Fruit fly (Drosophila melanogaster) whole organism, embryonic: Measurements from ENCODE around the gene RpS14a.

Experiments
- CG12155 ChIP-seq: fragments of 200-800 bp; sonication (Bioruptor generic); optimal IDR thresholded peaks from 3 replicates; lab custom pipeline; 2016; ENCODE audit warnings: missing biosample characterization, missing genetic modification characterization
- CG17359 ChIP-seq: fragments of 200-800 bp; sonication (Bioruptor generic); optimal IDR thresholded peaks from 3 replicates; lab custom pipeline; 2018; ENCODE audit warnings: missing biosample characterization, mild to moderate bottlenecking, missing genetic modification characterization, moderate library complexity
- CG2202 ChIP-seq: fragments of 200-800 bp; sonication (Bioruptor generic); optimal IDR thresholded peaks from 2 replicates; lab custom pipeline; 2018; ENCODE audit warnings: missing biosample characterization, mild to moderate bottlenecking, missing genetic modification characterization
- CG2678 ChIP-seq: fragments of 200-800 bp; sonication (Bioruptor generic); optimal IDR thresholded peaks from 3 replicates; lab custom pipeline; 2019; ENCODE audit warnings: missing biosample characterization, mild to moderate bottlenecking, missing genetic modification characterization, moderate library complexity
- CG30431 ChIP-seq: fragments of 200-800 bp; sonication (Bioruptor generic); optimal IDR thresholded peaks from 2 replicates; lab custom pipeline; 2017; ENCODE audit warnings: missing biosample characterization, missing genetic modification characterization
- CG3838 ChIP-seq: fragments of 200-800 bp; sonication (Bioruptor generic); optimal IDR thresholded peaks from 3 replicates; lab custom pipeline; 2016; ENCODE audit warnings: missing biosample characterization, missing genetic modification characterization
- CG42726 ChIP-seq: fragments of 200-800 bp; sonication (Bioruptor generic); IDR thresholded peaks from 2 replicates; pipeline ENCODE4 v1.3.6; 2022; ENCODE audit warnings: missing biosample characterization, missing genetic modification characterization; ENCODE audit not compliant: partially characterized antibody
- CG4854 ChIP-seq: fragments of 200-800 bp; sonication (Bioruptor generic); optimal IDR thresholded peaks from 2 replicates; lab custom pipeline; 2016; ENCODE audit warnings: missing biosample characterization, missing genetic modification characterization, inconsistent platforms
- CG6683 ChIP-seq: fragments of 200-800 bp; sonication (Bioruptor generic); optimal IDR thresholded peaks from 2 replicates; lab custom pipeline; 2017; ENCODE audit warnings: missing biosample characterization, mild to moderate bottlenecking, missing genetic modification characterization, missing genetic modification reagents
- CG7963 ChIP-seq: fragments of 200-800 bp; sonication (Bioruptor generic); IDR thresholded peaks from 3 replicates; pipeline ENCODE4 v1.3.6; 2022; ENCODE audit warnings: missing biosample characterization, missing genetic modification characterization; ENCODE audit not compliant: partially characterized antibody
- CG9215 ChIP-seq: fragments of 200-800 bp; sonication (Bioruptor generic); IDR thresholded peaks from 2 replicates; pipeline ENCODE4 v1.3.6; 2022; ENCODE audit warnings: missing biosample characterization, missing genetic modification characterization
- CG9817 ChIP-seq: fragments of 200-800 bp; sonication (Bioruptor generic); optimal IDR thresholded peaks from 2 replicates; lab custom pipeline; 2018; ENCODE audit warnings: missing biosample characterization, mild to moderate bottlenecking, missing genetic modification characterization, moderate library complexity
- Doc3 ChIP-seq: fragments of 200-800 bp; sonication (Bioruptor generic); IDR thresholded peaks from 3 replicates; pipeline ENCODE4 v1.3.6; 2022; ENCODE audit warnings: missing biosample characterization, missing genetic modification characterization; ENCODE audit not compliant: partially characterized antibody
- E2f2 ChIP-seq: fragments of 200-800 bp; sonication (Bioruptor generic); IDR thresholded peaks from 2 replicates; pipeline ENCODE4 v1.3.6; 2022; ENCODE audit warnings: missing biosample characterization, missing genetic modification characterization
- ERR ChIP-seq: fragments of 200-800 bp; sonication (Bioruptor generic); optimal IDR thresholded peaks from 2 replicates; lab custom pipeline; 2016; ENCODE audit warnings: missing biosample characterization, missing genetic modification characterization
- Fer1 ChIP-seq: fragments of 200-800 bp; sonication (Bioruptor generic); optimal IDR thresholded peaks from 2 replicates; lab custom pipeline; 2017; ENCODE audit warnings: missing biosample characterization, mild to moderate bottlenecking, missing genetic modification characterization
- Gsc ChIP-seq: fragments of 200-800 bp; sonication (Bioruptor generic); IDR thresholded peaks from 2 replicates; pipeline ENCODE4 v1.3.6; 2022; ENCODE audit warnings: missing biosample characterization, missing genetic modification characterization
- HLH4C ChIP-seq: fragments of 200-800 bp; sonication (Bioruptor generic); IDR thresholded peaks from 3 replicates; pipeline ENCODE4 v1.3.6; 2022; ENCODE audit warnings: missing biosample characterization, missing genetic modification characterization; ENCODE audit not compliant: partially characterized antibody
- HmgZ ChIP-seq: fragments of 200-800 bp; sonication (Bioruptor generic); optimal IDR thresholded peaks from 2 replicates; lab custom pipeline; 2018; ENCODE audit warnings: missing biosample characterization, mild to moderate bottlenecking, missing genetic modification characterization
- Hr39 ChIP-seq: fragments of >200 bp; optimal IDR thresholded peaks from 2 replicates; lab custom pipeline; 2017
- Lim3 ChIP-seq: fragments of 200-800 bp; sonication (Bioruptor generic); IDR thresholded peaks from 2 replicates; pipeline ENCODE4 v1.3.6; 2022; ENCODE audit warnings: missing biosample characterization, missing genetic modification characterization
- Optix ChIP-seq: fragments of 200-800 bp; sonication (Bioruptor generic); IDR thresholded peaks from 3 replicates; pipeline ENCODE4 v1.3.6; 2022; ENCODE audit warnings: missing biosample characterization, missing genetic modification characterization
- PHDP ChIP-seq: fragments of 200-800 bp; sonication (Bioruptor generic); optimal IDR thresholded peaks from 3 replicates; lab custom pipeline; 2018; ENCODE audit warnings: missing biosample characterization, mild to moderate bottlenecking, missing genetic modification characterization, moderate library complexity
- Sox102F ChIP-seq: fragments of 200-800 bp; sonication (Bioruptor generic); optimal IDR thresholded peaks from 2 replicates; lab custom pipeline; 2018; ENCODE audit warnings: missing biosample characterization, mild to moderate bottlenecking, missing genetic modification characterization, moderate library complexity
- Spps ChIP-seq: fragments of 200-800 bp; sonication (Bioruptor generic); optimal IDR thresholded peaks from 2 replicates; lab custom pipeline; 2018; ENCODE audit warnings: missing biosample characterization, mild to moderate bottlenecking, missing genetic modification characterization
- Trl ChIP-seq, 3 experiments: fragments of >200 bp in 2 of 3; fragments of 200-800 bp in 1 of 3; sonication (Bioruptor generic) in 1 of 3; optimal IDR thresholded peaks; 2 replicates in 1 of 3; 3 replicates in 2 of 3; lab custom pipeline; 2016 to 2017; ENCODE audit warnings: missing biosample characterization in 1 of 3, missing genetic modification characterization in 1 of 3
- abd-A ChIP-seq: fragments of 200-800 bp; sonication (Bioruptor generic); optimal IDR thresholded peaks from 3 replicates; lab custom pipeline; 2019; ENCODE audit warnings: missing biosample characterization, mild to moderate bottlenecking, missing genetic modification characterization, moderate library complexity
- amos ChIP-seq: fragments of 200-800 bp; sonication (Bioruptor generic); IDR thresholded peaks from 2 replicates; pipeline ENCODE4 v1.3.6; 2022; ENCODE audit warnings: missing biosample characterization, missing genetic modification characterization; ENCODE audit not compliant: partially characterized antibody
- az2 ChIP-seq: fragments of 200-800 bp; sonication (Bioruptor generic); optimal IDR thresholded peaks from 3 replicates; lab custom pipeline; 2016; ENCODE audit warnings: missing biosample characterization, missing genetic modification characterization
- dmrt11E ChIP-seq: fragments of 200-800 bp; sonication (Bioruptor generic); optimal IDR thresholded peaks from 3 replicates; lab custom pipeline; 2018; ENCODE audit warnings: missing biosample characterization, mild to moderate bottlenecking, missing genetic modification characterization, moderate library complexity
- dmrt99B ChIP-seq: fragments of 200-800 bp; sonication (Bioruptor generic); optimal IDR thresholded peaks from 2 replicates; lab custom pipeline; 2018; ENCODE audit warnings: missing biosample characterization, mild to moderate bottlenecking, missing genetic modification characterization, moderate library complexity
- en ChIP-seq: fragments of 200-800 bp; sonication (Bioruptor generic); optimal IDR thresholded peaks from 2 replicates; lab custom pipeline; 2016; ENCODE audit warnings: missing biosample characterization, missing genetic modification characterization
- hth ChIP-seq: fragments of >200 bp; optimal IDR thresholded peaks from 2 replicates; lab custom pipeline; 2017; ENCODE audit warnings: inconsistent platforms
- lilli ChIP-seq: fragments of 200-800 bp; sonication (Bioruptor generic); optimal IDR thresholded peaks from 3 replicates; lab custom pipeline; 2016; ENCODE audit warnings: missing biosample characterization, missing genetic modification characterization
- lmd ChIP-seq: fragments of 200-800 bp; sonication (Bioruptor generic); IDR thresholded peaks from 2 replicates; pipeline ENCODE4 v1.3.6; 2022; ENCODE audit warnings: missing biosample characterization, missing genetic modification characterization
- maf-S ChIP-seq: fragments of 200-800 bp; sonication (Bioruptor generic); optimal IDR thresholded peaks from 2 replicates; lab custom pipeline; 2016; ENCODE audit warnings: missing biosample characterization, missing genetic modification characterization
- nerfin-1 ChIP-seq: fragments of 200-800 bp; sonication (Bioruptor generic); optimal IDR thresholded peaks from 3 replicates; lab custom pipeline; 2019; ENCODE audit warnings: missing biosample characterization, mild to moderate bottlenecking, missing genetic modification characterization, moderate library complexity
- org-1 ChIP-seq: fragments of 200-800 bp; sonication (Bioruptor generic); optimal IDR thresholded peaks from 2 replicates; lab custom pipeline; 2017; ENCODE audit warnings: missing biosample characterization, missing genetic modification characterization
- pb ChIP-seq: fragments of 200-800 bp; sonication (Bioruptor generic); optimal IDR thresholded peaks from 3 replicates; lab custom pipeline; 2016; ENCODE audit warnings: missing biosample characterization, missing genetic modification characterization
- pfk ChIP-seq: fragments of 200-800 bp; sonication (Bioruptor generic); optimal IDR thresholded peaks from 2 replicates; lab custom pipeline; 2018; ENCODE audit warnings: missing biosample characterization, mild to moderate bottlenecking, missing genetic modification characterization, moderate library complexity
- sens ChIP-seq: fragments of 200-800 bp; sonication (Bioruptor generic); peaks from one replicate; lab custom pipeline; 2016; ENCODE audit warnings: missing biosample characterization, missing genetic modification characterization
- so ChIP-seq: fragments of 200-800 bp; sonication (Bioruptor generic); IDR thresholded peaks from 3 replicates; pipeline ENCODE4 v1.3.6; 2022; ENCODE audit warnings: missing biosample characterization, missing genetic modification characterization
- sob ChIP-seq: fragments of 200-800 bp; sonication (Bioruptor generic); IDR thresholded peaks from 2 replicates; pipeline ENCODE4 v1.3.6; 2022; ENCODE audit warnings: missing biosample characterization, missing genetic modification characterization
- stc ChIP-seq: fragments of 200-800 bp; sonication (Bioruptor generic); IDR thresholded peaks from 2 replicates; pipeline ENCODE4 v1.3.6; 2022; ENCODE audit warnings: missing biosample characterization, missing genetic modification characterization
- tap ChIP-seq: fragments of 200-800 bp; optimal IDR thresholded peaks from 3 replicates; lab custom pipeline; 2019; ENCODE audit warnings: missing biosample characterization, mild to moderate bottlenecking, missing genetic modification characterization, moderate library complexity
- trem ChIP-seq: fragments of 200-800 bp; optimal IDR thresholded peaks from 3 replicates; lab custom pipeline; 2019; ENCODE audit warnings: missing biosample characterization, mild to moderate bottlenecking, missing genetic modification characterization, moderate library complexity
- unc-4 ChIP-seq: fragments of 200-800 bp; sonication (Bioruptor generic); IDR thresholded peaks from 2 replicates; pipeline ENCODE4 v1.3.6; 2022; ENCODE audit warnings: missing biosample characterization, missing genetic modification characterization; ENCODE audit not compliant: partially characterized antibody
- vnd ChIP-seq: fragments of 200-800 bp; sonication (Bioruptor generic); IDR thresholded peaks from 3 replicates; pipeline ENCODE4 v1.3.6; 2022; ENCODE audit warnings: missing biosample characterization, missing genetic modification characterization; ENCODE audit not compliant: partially characterized antibody
- wek ChIP-seq: fragments of 200-800 bp; sonication (Bioruptor generic); optimal IDR thresholded peaks from 3 replicates; lab custom pipeline; 2018; ENCODE audit warnings: missing biosample characterization, mild to moderate bottlenecking, missing genetic modification characterization, moderate library complexity
- zfh1 ChIP-seq: fragments of 200-800 bp; sonication (Bioruptor generic); IDR thresholded peaks from 3 replicates; pipeline ENCODE4 v1.3.6; 2022; ENCODE audit warnings: missing biosample characterization, missing genetic modification characterization

Gene RpS14a

DNA sequence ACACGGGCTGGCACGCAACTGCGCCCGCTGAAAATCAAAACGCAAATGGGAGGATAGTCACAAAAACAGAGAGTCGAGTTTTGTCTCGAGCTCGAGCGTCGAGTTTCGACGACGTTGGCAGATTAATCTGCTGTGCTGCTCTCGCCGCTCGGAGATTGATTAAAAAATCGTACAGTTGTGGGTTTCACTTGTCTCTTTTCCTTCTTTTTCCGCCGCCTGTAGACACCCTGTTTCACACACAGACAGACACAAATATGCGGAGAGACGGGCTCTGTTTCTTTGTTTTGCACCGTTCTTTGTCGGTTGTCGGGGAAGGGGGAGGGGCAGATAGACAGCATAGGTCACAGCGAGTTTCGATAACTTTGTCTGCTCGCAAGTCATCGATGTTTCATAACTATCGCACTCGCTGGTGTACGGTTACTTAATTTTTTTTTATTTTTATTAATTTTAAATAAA is 13.3 kb downstream of the RpS14a start, which contains the start of gene orion (continued):
- TF ChIP-seq dmrt99B (tag; lab: Kevin White, UChicago) (no peak), CG9817 (tag; lab: Kevin White, UChicago) (no peak), sens (peak; percentile 84), sob (GFP tag; lab: Robert Waterston, UW) (peak; percentile 56), dmrt11E (no peak), CG7963 (peak; percentile 56; the same call in 2 of the 3 replicates), tap (tag; lab: Kevin White, UChicago) (no peak), lmd (GFP tag; lab: Robert Waterston, UW) (no peak; the same call in 1 of the 2 replicates), pb (GFP tag; lab: Kevin White, UChicago) (no peak), Hr39 (lab: Kevin White, UChicago) (no peak), abd-A (tag; lab: Kevin White, UChicago) (no peak), Trl (optimal IDR thresholded peaks at IDR 0.05; lab: Kevin White, UChicago) (peak; percentile 26 to 52), Trl (GFP tag; optimal IDR thresholded peaks at IDR 0.05; lab: Kevin White, UChicago) (no peak), stc (GFP tag; lab: Robert Waterston, UW) (peak; percentile 26; the same call in 1 of the 2 replicates), CG2202 (tag; lab: Kevin White, UChicago) (no peak), CG4854 (GFP tag; lab: Kevin White, UChicago) (no peak), PHDP (tag; lab: Kevin White, UChicago) (no peak), az2 (peak; percentile 3), CG2678 (tag; lab: Kevin White, UChicago) (no peak), org-1 (GFP tag; lab: Kevin White, UChicago) (no peak), CG9215 (GFP tag; lab: Robert Waterston, UW) (no peak), wek (GFP tag; lab: Kevin White, UChicago) (no peak), E2f2 (peak; percentile 34; the same call in 1 of the 2 replicates), CG42726 (GFP tag; lab: Robert Waterston, UW) (peak; percentile 62; the same call in 1 of the 2 replicates), Lim3 (GFP tag; lab: Robert Waterston, UW) (no peak), Spps (tag; lab: Kevin White, UChicago) (no peak), trem (tag; lab: Kevin White, UChicago) (peak; percentile 2), CG30431 (GFP tag; lab: Kevin White, UChicago) (no peak), hth (lab: Kevin White, UChicago) (no peak), lilli (GFP tag; lab: Kevin White, UChicago) (peak; percentile 42), CG17359 (no peak), Doc3 (GFP tag; lab: Robert Waterston, UW) (peak; percentile 78), HmgZ (tag; lab: Kevin White, UChicago) (peak; percentile 12), amos (GFP tag; lab: Robert Waterston, UW) (peak; percentile 75), vnd (peak; percentile 71), CG6683 (GFP tag; lab: Kevin White, UChicago) (no peak), Optix (peak; percentile 53; the same call in 1 of the 3 replicates), CG12155 (peak; percentile 67), Sox102F (GFP tag; lab: Kevin White, UChicago) (no peak), nerfin-1 (tag; lab: Kevin White, UChicago) (peak; percentile 15), ERR (GFP tag; lab: Kevin White, UChicago) (no peak), Gsc (GFP tag; lab: Robert Waterston, UW) (no peak), unc-4 (GFP tag; lab: Robert Waterston, UW) (peak; percentile 83), HLH4C (GFP tag; lab: Robert Waterston, UW) (peak; percentile 72), pfk (GFP tag; lab: Kevin White, UChicago) (peak; percentile 56), zfh1 (GFP tag; lab: Robert Waterston, UW) (0 out of 3 replicates have a peak, but pooled peaks have one; percentile 25), maf-S (GFP tag; lab: Kevin White, UChicago) (no peak), so (GFP tag; lab: Robert Waterston, UW) (peak; percentile 66; the same call in 1 of the 3 replicates), en (no peak), Fer1 (GFP tag; lab: Kevin White, UChicago) (peak; percentile 58), CG3838 (GFP tag; lab: Kevin White, UChicago) (peak; percentile 68)
